Fruit fly (Drosophila melanogaster) whole organism, pupa: Measurements from ENCODE around the gene CG12784.

Experiments
- CG10348 ChIP-seq: fragments of 200-800 bp; sonication (Bioruptor generic); IDR thresholded peaks from 2 replicates; pipeline ENCODE4 v1.3.6; 2022; ENCODE audit warnings: missing biosample characterization, missing genetic modification characterization
- CG12605 ChIP-seq: fragments of 200-800 bp; sonication (Bioruptor generic); IDR thresholded peaks from 2 replicates; pipeline ENCODE4 v1.3.6; 2022; ENCODE audit warnings: missing biosample characterization, missing genetic modification characterization
- CG13204 ChIP-seq: fragments of 200-800 bp; sonication (Bioruptor generic); optimal IDR thresholded peaks from 2 replicates; lab custom pipeline; 2018; ENCODE audit warnings: missing biosample characterization, mild to moderate bottlenecking, missing genetic modification characterization, moderate library complexity
- CG14655 ChIP-seq: fragments of 200-800 bp; sonication (Bioruptor generic); optimal IDR thresholded peaks from 3 replicates; lab custom pipeline; 2017; ENCODE audit warnings: mild to moderate bottlenecking, missing biosample characterization, missing genetic modification reagents, missing genetic modification characterization
- CG15710 ChIP-seq: fragments of 200-800 bp; sonication (Bioruptor generic); optimal IDR thresholded peaks from 2 replicates; lab custom pipeline; 2018; ENCODE audit warnings: missing biosample characterization, mild to moderate bottlenecking, missing genetic modification characterization, moderate library complexity
- CG17806 ChIP-seq: fragments of 200-800 bp; sonication (Bioruptor generic); optimal IDR thresholded peaks from 2 replicates; lab custom pipeline; 2018; ENCODE audit warnings: missing biosample characterization, mild to moderate bottlenecking, missing genetic modification characterization, moderate library complexity
- CG32121 ChIP-seq: fragments of 200-800 bp; sonication (Bioruptor generic); IDR thresholded peaks from 2 replicates; pipeline ENCODE4 v1.3.6; 2022; ENCODE audit warnings: missing biosample characterization, missing genetic modification characterization
- CG34367 ChIP-seq: fragments of 200-800 bp; sonication (Bioruptor generic); optimal IDR thresholded peaks from 2 replicates; lab custom pipeline; 2018; ENCODE audit warnings: missing biosample characterization, mild to moderate bottlenecking, missing genetic modification characterization
- CG4496 ChIP-seq: fragments of 200-800 bp; sonication (Bioruptor generic); IDR thresholded peaks from 3 replicates; pipeline ENCODE4 v1.3.6; 2022; ENCODE audit warnings: missing biosample characterization, missing genetic modification characterization
- CG8159 ChIP-seq: fragments of 200-800 bp; sonication (Bioruptor generic); optimal IDR thresholded peaks from 3 replicates; lab custom pipeline; 2018; ENCODE audit warnings: missing biosample characterization, mild to moderate bottlenecking, missing genetic modification characterization, moderate library complexity
- CG8301 ChIP-seq: fragments of 200-800 bp; sonication (Bioruptor generic); optimal IDR thresholded peaks from 2 replicates; lab custom pipeline; 2018; ENCODE audit warnings: missing biosample characterization, mild to moderate bottlenecking, missing genetic modification characterization
- CG9948 ChIP-seq: fragments of 200-800 bp; sonication (Bioruptor generic); optimal IDR thresholded peaks from 2 replicates; lab custom pipeline; 2018; ENCODE audit warnings: missing biosample characterization, mild to moderate bottlenecking, missing genetic modification characterization, moderate library complexity
- D1 ChIP-seq: fragments of 200-800 bp; sonication (Bioruptor generic); optimal IDR thresholded peaks from 2 replicates; lab custom pipeline; 2018; ENCODE audit warnings: missing biosample characterization, mild to moderate bottlenecking, missing genetic modification characterization, moderate library complexity
- EcR ChIP-seq: fragments of 200-800 bp; sonication (Bioruptor generic); optimal IDR thresholded peaks from 3 replicates; lab custom pipeline; 2019; ENCODE audit warnings: missing biosample characterization, missing genetic modification characterization, mild to moderate bottlenecking, moderate library complexity, missing genetic modification reagents
- Ets98B ChIP-seq: fragments of 200-800 bp; sonication (Bioruptor generic); IDR thresholded peaks from 2 replicates; pipeline ENCODE4 v1.3.6; 2022; ENCODE audit warnings: missing biosample characterization, missing genetic modification characterization
- Pif1A ChIP-seq: fragments of 200-800 bp; sonication (Bioruptor generic); optimal IDR thresholded peaks from 3 replicates; lab custom pipeline; 2016; ENCODE audit warnings: missing biosample characterization, missing genetic modification characterization
- Pif1B ChIP-seq: fragments of 200-800 bp; sonication (Bioruptor generic); optimal IDR thresholded peaks from 3 replicates; lab custom pipeline; 2016; ENCODE audit warnings: missing biosample characterization, missing genetic modification characterization
- Snoo ChIP-seq: fragments of 200-800 bp; sonication (Bioruptor generic); optimal IDR thresholded peaks from 3 replicates; lab custom pipeline; 2017; ENCODE audit warnings: missing biosample characterization, mild to moderate bottlenecking, missing genetic modification characterization, inconsistent platforms
- fd96Ca ChIP-seq: fragments of 200-800 bp; sonication (Bioruptor generic); IDR thresholded peaks from 3 replicates; pipeline ENCODE4 v1.3.6; 2022; ENCODE audit warnings: missing biosample characterization, missing genetic modification characterization
- gl ChIP-seq: fragments of 200-800 bp; sonication (Bioruptor generic); optimal IDR thresholded peaks from 2 replicates; lab custom pipeline; 2018; ENCODE audit warnings: missing biosample characterization, mild to moderate bottlenecking, missing genetic modification characterization
- rn ChIP-seq: fragments of 200-800 bp; sonication (Bioruptor generic); IDR thresholded peaks from 2 replicates; pipeline ENCODE4 v1.3.6; 2022; ENCODE audit warnings: missing biosample characterization, missing genetic modification characterization

CG12784 gene

dm6 chr3R:15762815-15763214 is at the start of gene CG12784:
CG12784 (plus strand) TSS chr3R:15763115.
- TF ChIP-seq CG13204 (no peak), Pif1B (GFP tag; lab: Kevin White, UChicago) (no peak), CG34367 (tag; lab: Kevin White, UChicago) (no peak), fd96Ca (no peak), EcR (GFP tag; lab: Kevin White, UChicago) (no peak), rn (GFP tag; lab: Robert Waterston, UW) (no peak), CG32121 (GFP tag; lab: Robert Waterston, UW) (no peak), CG9948 (tag; lab: Kevin White, UChicago) (no peak), CG12605 (GFP tag; lab: Robert Waterston, UW) (no peak), CG14655 (GFP tag; lab: Kevin White, UChicago) (no peak), Ets98B (GFP tag; lab: Robert Waterston, UW) (no peak), CG10348 (GFP tag; lab: Robert Waterston, UW) (no peak), gl (tag; lab: Kevin White, UChicago) (no peak), D1 (no peak), CG8301 (tag; lab: Kevin White, UChicago) (no peak)

- TF ChIP-seq CG10348 (GFP tag; lab: Robert Waterston, UW) (no peak), CG32121 (GFP tag; lab: Robert Waterston, UW) (no peak), CG8159 (no peak), D1 (no peak), EcR (GFP tag; lab: Kevin White, UChicago) (no peak), gl (tag; lab: Kevin White, UChicago) (no peak), CG34367 (tag; lab: Kevin White, UChicago) (no peak), CG17806 (no peak), CG14655 (GFP tag; lab: Kevin White, UChicago) (no peak), CG9948 (tag; lab: Kevin White, UChicago) (no peak), CG15710 (tag; lab: Kevin White, UChicago) (no peak), rn (GFP tag; lab: Robert Waterston, UW) (no peak), fd96Ca (no peak)
These were observed 46.4 kb upstream of the CG12784 start, which contains the start of gene CG31294 for dm6 chr3R:15716485-15716884. CG31294 (minus strand) TSS chr3R:15716585.

dm6 chr3R:15730629-15731028 is 32.3 kb upstream of the CG12784 start:
- TF ChIP-seq CG34367 (tag; lab: Kevin White, UChicago) (no peak), Pif1A (GFP tag; lab: Kevin White, UChicago) (no peak), EcR (GFP tag; lab: Kevin White, UChicago) (no peak), rn (GFP tag; lab: Robert Waterston, UW) (no peak), CG13204 (no peak), CG4496 (GFP tag; lab: Robert Waterston, UW) (no peak), Snoo (tag; lab: Kevin White, UChicago) (no peak), CG8301 (tag; lab: Kevin White, UChicago) (no peak), Ets98B (GFP tag; lab: Robert Waterston, UW) (no peak), CG9948 (tag; lab: Kevin White, UChicago) (no peak), CG15710 (tag; lab: Kevin White, UChicago) (no peak), D1 (no peak), CG8159 (no peak), CG17806 (no peak), CG10348 (GFP tag; lab: Robert Waterston, UW) (no peak), fd96Ca (no peak)

dm6 chr3R:15731446-15731845 is 31.5 kb upstream of the CG12784 start, which contains the start of gene CG34274:
CG34274 (plus strand) TSS chr3R:15731746.
- TF ChIP-seq CG9948 (tag; lab: Kevin White, UChicago) (no peak), CG12605 (GFP tag; lab: Robert Waterston, UW) (no peak), Pif1B (GFP tag; lab: Kevin White, UChicago) (no peak), CG14655 (GFP tag; lab: Kevin White, UChicago) (no peak), Snoo (tag; lab: Kevin White, UChicago) (no peak)

- no peak for TF ChIP-seq CG14655 (GFP tag; lab: Kevin White, UChicago)
- no peak for TF ChIP-seq Snoo (tag; lab: Kevin White, UChicago)
- no peak for TF ChIP-seq CG17806
- no peak for TF ChIP-seq gl (tag; lab: Kevin White, UChicago)
- no peak for TF ChIP-seq CG8159
- no peak for TF ChIP-seq Ets98B (GFP tag; lab: Robert Waterston, UW)
- no peak for TF ChIP-seq D1
- no peak for TF ChIP-seq CG8301 (tag; lab: Kevin White, UChicago)
- no peak for TF ChIP-seq CG4496 (GFP tag; lab: Robert Waterston, UW)
- no peak for TF ChIP-seq rn (GFP tag; lab: Robert Waterston, UW)
- TF ChIP-seq CG32121 (GFP tag; lab: Robert Waterston, UW), result no peak
- TF ChIP-seq CG34367 (tag; lab: Kevin White, UChicago), result no peak
These were observed 18.6 kb upstream of the CG12784 start, which contains the start of gene CG4520 for dm6 chr3R:15744354-15744753. CG4520 (plus strand) TSS chr3R:15744654.

- TF ChIP-seq CG8159 (no peak), fd96Ca (no peak), rn (GFP tag; lab: Robert Waterston, UW) (no peak), CG9948 (tag; lab: Kevin White, UChicago) (no peak), CG17806 (no peak), Snoo (tag; lab: Kevin White, UChicago) (no peak), EcR (GFP tag; lab: Kevin White, UChicago) (no peak), Ets98B (GFP tag; lab: Robert Waterston, UW) (no peak), CG8301 (tag; lab: Kevin White, UChicago) (no peak), CG4496 (GFP tag; lab: Robert Waterston, UW) (no peak), Pif1A (GFP tag; lab: Kevin White, UChicago) (no peak), CG34367 (tag; lab: Kevin White, UChicago) (no peak), CG32121 (GFP tag; lab: Robert Waterston, UW) (no peak)
These were observed 4.4 kb downstream of the CG12784 start, which contains the start of gene CG5623 for dm6 chr3R:15767338-15767737. CG5623 (minus strand) TSS chr3R:15767438.
